Fruit fly (Drosophila melanogaster) whole organism, embryonic: ENCODE data around the gene CG31817.

ENCODE experiments used
- Abd-B ChIP-seq: fragments of 200-800 bp; sonication (Bioruptor generic); optimal IDR thresholded peaks from 2 replicates; lab custom pipeline; 2018; ENCODE audit warnings: missing biosample characterization, mild to moderate bottlenecking, missing genetic modification characterization, moderate library complexity
- B-H1 ChIP-seq: fragments of 200-800 bp; sonication (Bioruptor generic); IDR thresholded peaks from 3 replicates; pipeline ENCODE4 v1.3.6; 2022; ENCODE audit warnings: missing biosample characterization, missing genetic modification characterization
- Bgb ChIP-seq: fragments of 200-800 bp; sonication (Bioruptor generic); IDR thresholded peaks from 2 replicates; pipeline ENCODE4 v1.3.6; 2022; ENCODE audit warnings: missing biosample characterization, missing genetic modification characterization; ENCODE audit not compliant: partially characterized antibody
- C15 ChIP-seq: fragments of 200-800 bp; sonication (Bioruptor generic); IDR thresholded peaks from 3 replicates; pipeline ENCODE4 v1.3.6; 2022; ENCODE audit warnings: missing biosample characterization, missing genetic modification characterization
- CG1024 ChIP-seq: fragments of 200-800 bp; sonication (Bioruptor generic); IDR thresholded peaks from 2 replicates; pipeline ENCODE4 v1.3.6; 2022; ENCODE audit warnings: missing biosample characterization, missing genetic modification characterization
- CG11398 ChIP-seq: fragments of 200-800 bp; sonication (Bioruptor generic); optimal IDR thresholded peaks from 2 replicates; lab custom pipeline; 2016; ENCODE audit warnings: missing biosample characterization, missing genetic modification characterization
- CG11504 ChIP-seq: fragments of 200-800 bp; sonication (Bioruptor generic); optimal IDR thresholded peaks from 3 replicates; lab custom pipeline; 2019; ENCODE audit warnings: missing biosample characterization, mild to moderate bottlenecking, missing genetic modification characterization, moderate library complexity
- CG15073 ChIP-seq: fragments of 200-800 bp; sonication (Bioruptor generic); optimal IDR thresholded peaks from 2 replicates; lab custom pipeline; 2016; ENCODE audit warnings: missing biosample characterization, missing genetic modification characterization
- CG15479 ChIP-seq: fragments of 200-800 bp; sonication (Bioruptor generic); optimal IDR thresholded peaks from 3 replicates; lab custom pipeline; 2019; ENCODE audit warnings: missing biosample characterization, mild to moderate bottlenecking, missing genetic modification characterization, moderate library complexity
- CG17829 ChIP-seq: fragments of 200-800 bp; optimal IDR thresholded peaks from 2 replicates; lab custom pipeline; 2019; ENCODE audit warnings: missing biosample characterization, mild to moderate bottlenecking, missing genetic modification characterization, moderate library complexity
- CG18262 ChIP-seq: fragments of 200-800 bp; optimal IDR thresholded peaks from 3 replicates; lab custom pipeline; 2019; ENCODE audit warnings: missing biosample characterization, mild to moderate bottlenecking, missing genetic modification characterization, moderate library complexity
- CG18476 ChIP-seq: fragments of 200-800 bp; sonication (Bioruptor generic); optimal IDR thresholded peaks from 2 replicates; lab custom pipeline; 2016; ENCODE audit warnings: missing biosample characterization, mild to moderate bottlenecking, missing genetic modification characterization
- CG18599 ChIP-seq: fragments of 200-800 bp; sonication (Bioruptor generic); optimal IDR thresholded peaks from 3 replicates; lab custom pipeline; 2017; ENCODE audit warnings: missing biosample characterization, missing genetic modification characterization, mild to moderate bottlenecking, moderate library complexity, missing genetic modification reagents
- CG2712 ChIP-seq: fragments of 200-800 bp; optimal IDR thresholded peaks from 3 replicates; lab custom pipeline; 2019; ENCODE audit warnings: missing biosample characterization, mild to moderate bottlenecking, missing genetic modification characterization, moderate library complexity
- CG32532 ChIP-seq: fragments of 200-800 bp; sonication (Bioruptor generic); IDR thresholded peaks from 2 replicates; pipeline ENCODE4 v1.3.6; 2022; ENCODE audit warnings: missing biosample characterization, missing genetic modification characterization
- CG6272 ChIP-seq: fragments of 200-800 bp; sonication (Bioruptor generic); IDR thresholded peaks from 2 replicates; pipeline ENCODE4 v1.3.6; 2022; ENCODE audit warnings: missing biosample characterization, missing genetic modification characterization
- CG7556 ChIP-seq: fragments of 200-800 bp; sonication (Bioruptor generic); optimal IDR thresholded peaks from 2 replicates; lab custom pipeline; 2017; ENCODE audit warnings: missing biosample characterization, mild to moderate bottlenecking, missing genetic modification characterization
- CG8281 ChIP-seq: fragments of 200-800 bp; sonication (Bioruptor generic); optimal IDR thresholded peaks from 2 replicates; lab custom pipeline; 2018; ENCODE audit warnings: missing biosample characterization, mild to moderate bottlenecking, missing genetic modification characterization, moderate library complexity
- CG9437 ChIP-seq: fragments of 200-800 bp; sonication (Bioruptor generic); optimal IDR thresholded peaks from 2 replicates; lab custom pipeline; 2018; ENCODE audit warnings: missing biosample characterization, mild to moderate bottlenecking, missing genetic modification characterization
- D ChIP-seq, 2 experiments: fragments of 200-800 bp in 1 of 2; fragments of >200 bp in 1 of 2; sonication (Bioruptor generic) in 1 of 2; optimal IDR thresholded peaks; 2 replicates in 1 of 2; 3 replicates in 1 of 2; lab custom pipeline; 2017; ENCODE audit warnings: mild to moderate bottlenecking in 1 of 2, missing biosample characterization in 1 of 2, missing genetic modification characterization in 1 of 2, missing genetic modification reagents in 1 of 2
- Gug ChIP-seq: fragments of 200-800 bp; sonication (Bioruptor generic); IDR thresholded peaks from 4 replicates; pipeline ENCODE4 v1.3.6; 2022; ENCODE audit warnings: missing biosample characterization, missing genetic modification characterization
- H15 ChIP-seq: fragments of 200-800 bp; sonication (Bioruptor generic); IDR thresholded peaks from 3 replicates; pipeline ENCODE4 v1.3.6; 2022; ENCODE audit warnings: missing biosample characterization, missing genetic modification characterization
- Hand ChIP-seq: fragments of 200-800 bp; sonication (Bioruptor generic); optimal IDR thresholded peaks from 2 replicates; lab custom pipeline; 2017; ENCODE audit warnings: mild to moderate bottlenecking, missing biosample characterization, missing genetic modification reagents, missing genetic modification characterization
- Rfx ChIP-seq: fragments of 200-800 bp; sonication (Bioruptor generic); IDR thresholded peaks from 2 replicates; pipeline ENCODE4 v1.3.6; 2022; ENCODE audit warnings: missing biosample characterization, missing genetic modification characterization
- Rx ChIP-seq: fragments of 200-800 bp; sonication (Bioruptor generic); IDR thresholded peaks from 2 replicates; pipeline ENCODE4 v1.3.6; 2022; ENCODE audit warnings: missing biosample characterization, missing genetic modification characterization
- Spps ChIP-seq: fragments of 200-800 bp; sonication (Bioruptor generic); optimal IDR thresholded peaks from 2 replicates; lab custom pipeline; 2018; ENCODE audit warnings: missing biosample characterization, mild to moderate bottlenecking, missing genetic modification characterization
- Trl ChIP-seq, 3 experiments: fragments of >200 bp in 2 of 3; fragments of 200-800 bp in 1 of 3; sonication (Bioruptor generic) in 1 of 3; optimal IDR thresholded peaks; 2 replicates in 1 of 3; 3 replicates in 2 of 3; lab custom pipeline; 2016 to 2017; ENCODE audit warnings: missing biosample characterization in 1 of 3, missing genetic modification characterization in 1 of 3
- Vsx1 ChIP-seq: fragments of 200-800 bp; sonication (Bioruptor generic); optimal IDR thresholded peaks from 2 replicates; lab custom pipeline; 2017; ENCODE audit warnings: missing biosample characterization, mild to moderate bottlenecking, missing genetic modification characterization, missing genetic modification reagents
- al ChIP-seq: fragments of 200-800 bp; sonication (Bioruptor generic); IDR thresholded peaks from 2 replicates; pipeline ENCODE4 v1.3.6; 2022; ENCODE audit warnings: missing biosample characterization, missing genetic modification characterization
- bsh ChIP-seq, 2 experiments: fragments of 200-800 bp; sonication (Bioruptor generic); optimal IDR thresholded peaks; 2 replicates each; lab custom pipeline; 2017 to 2018; ENCODE audit warnings: mild to moderate bottlenecking in 2 of 2, missing biosample characterization in 2 of 2, missing genetic modification characterization in 2 of 2, moderate library complexity in 1 of 2
- chn ChIP-seq: fragments of 200-800 bp; sonication (Bioruptor generic); optimal IDR thresholded peaks from 2 replicates; lab custom pipeline; 2016; ENCODE audit warnings: missing biosample characterization, missing genetic modification characterization
- crc ChIP-seq: fragments of 200-800 bp; sonication (Bioruptor generic); optimal IDR thresholded peaks from 2 replicates; lab custom pipeline; 2016; ENCODE audit warnings: missing biosample characterization, missing genetic modification characterization
- fu2 ChIP-seq: fragments of 200-800 bp; sonication (Bioruptor generic); optimal IDR thresholded peaks from 2 replicates; lab custom pipeline; 2016; ENCODE audit warnings: missing biosample characterization, missing genetic modification characterization
- gcm ChIP-seq: fragments of 200-800 bp; sonication (Bioruptor generic); optimal IDR thresholded peaks from 2 replicates; lab custom pipeline; 2019; ENCODE audit warnings: missing biosample characterization, mild to moderate bottlenecking, missing genetic modification characterization, moderate library complexity
- gro ChIP-seq: fragments of 200-800 bp; sonication (Bioruptor generic); optimal IDR thresholded peaks from 2 replicates; lab custom pipeline; 2016; ENCODE audit warnings: missing biosample characterization, missing genetic modification characterization
- kah ChIP-seq: fragments of 200-800 bp; sonication (Bioruptor generic); optimal IDR thresholded peaks from 2 replicates; lab custom pipeline; 2018; ENCODE audit warnings: missing biosample characterization, mild to moderate bottlenecking, missing genetic modification characterization
- ken ChIP-seq: fragments of 200-800 bp; sonication (Bioruptor generic); IDR thresholded peaks from 3 replicates; pipeline ENCODE4 v1.3.6; 2022; ENCODE audit warnings: missing biosample characterization, missing genetic modification characterization
- lola ChIP-seq, 3 experiments: fragments of >200 bp in 2 of 3; fragments of 200-800 bp in 1 of 3; sonication (Bioruptor generic) in 1 of 3; optimal IDR thresholded peaks; 2 replicates each; lab custom pipeline; 2017 to 2019; ENCODE audit warnings: missing biosample characterization in 3 of 3, missing genetic modification characterization in 3 of 3, mild to moderate bottlenecking in 1 of 3, moderate library complexity in 1 of 3
- mld ChIP-seq: fragments of 200-800 bp; sonication (Bioruptor generic); IDR thresholded peaks from 3 replicates; pipeline ENCODE4 v1.3.6; 2022; ENCODE audit warnings: missing biosample characterization, missing genetic modification characterization; ENCODE audit not compliant: partially characterized antibody
- nmo ChIP-seq: fragments of 200-800 bp; sonication (Bioruptor generic); optimal IDR thresholded peaks from 2 replicates; lab custom pipeline; 2018; ENCODE audit warnings: missing biosample characterization, mild to moderate bottlenecking, missing genetic modification characterization, moderate library complexity
- ro ChIP-seq: fragments of 200-800 bp; sonication (Bioruptor generic); IDR thresholded peaks from 2 replicates; pipeline ENCODE4 v1.3.6; 2022; ENCODE audit warnings: missing biosample characterization, missing genetic modification characterization
- tll ChIP-seq, 2 experiments: fragments of 200-800 bp in 1 of 2; fragments of >200 bp in 1 of 2; sonication (Bioruptor generic) in 1 of 2; optimal IDR thresholded peaks; 2 replicates each; lab custom pipeline; 2017 to 2019; ENCODE audit warnings: missing biosample characterization in 2 of 2, missing genetic modification characterization in 2 of 2, mild to moderate bottlenecking in 1 of 2, moderate library complexity in 1 of 2
- toy ChIP-seq: fragments of 200-800 bp; sonication (Bioruptor generic); IDR thresholded peaks from 2 replicates; pipeline ENCODE4 v1.3.6; 2022; ENCODE audit warnings: missing biosample characterization, missing genetic modification characterization
- trem ChIP-seq: fragments of 200-800 bp; optimal IDR thresholded peaks from 3 replicates; lab custom pipeline; 2019; ENCODE audit warnings: missing biosample characterization, mild to moderate bottlenecking, missing genetic modification characterization, moderate library complexity
- tx ChIP-seq: fragments of 200-800 bp; sonication (Bioruptor generic); optimal IDR thresholded peaks from 2 replicates; lab custom pipeline; 2016; ENCODE audit warnings: missing biosample characterization, missing genetic modification characterization
- usp ChIP-seq: fragments of >200 bp; optimal IDR thresholded peaks from 2 replicates; lab custom pipeline; 2017; ENCODE audit warnings: missing biosample characterization, missing genetic modification characterization
- zen2 ChIP-seq: fragments of 200-800 bp; sonication (Bioruptor generic); IDR thresholded peaks from 3 replicates; pipeline ENCODE4 v1.3.6; 2022; ENCODE audit warnings: missing biosample characterization, missing genetic modification characterization; ENCODE audit not compliant: partially characterized antibody
- zfh1 ChIP-seq: fragments of 200-800 bp; sonication (Bioruptor generic); IDR thresholded peaks from 3 replicates; pipeline ENCODE4 v1.3.6; 2022; ENCODE audit warnings: missing biosample characterization, missing genetic modification characterization

CG31817 gene

DNA sequence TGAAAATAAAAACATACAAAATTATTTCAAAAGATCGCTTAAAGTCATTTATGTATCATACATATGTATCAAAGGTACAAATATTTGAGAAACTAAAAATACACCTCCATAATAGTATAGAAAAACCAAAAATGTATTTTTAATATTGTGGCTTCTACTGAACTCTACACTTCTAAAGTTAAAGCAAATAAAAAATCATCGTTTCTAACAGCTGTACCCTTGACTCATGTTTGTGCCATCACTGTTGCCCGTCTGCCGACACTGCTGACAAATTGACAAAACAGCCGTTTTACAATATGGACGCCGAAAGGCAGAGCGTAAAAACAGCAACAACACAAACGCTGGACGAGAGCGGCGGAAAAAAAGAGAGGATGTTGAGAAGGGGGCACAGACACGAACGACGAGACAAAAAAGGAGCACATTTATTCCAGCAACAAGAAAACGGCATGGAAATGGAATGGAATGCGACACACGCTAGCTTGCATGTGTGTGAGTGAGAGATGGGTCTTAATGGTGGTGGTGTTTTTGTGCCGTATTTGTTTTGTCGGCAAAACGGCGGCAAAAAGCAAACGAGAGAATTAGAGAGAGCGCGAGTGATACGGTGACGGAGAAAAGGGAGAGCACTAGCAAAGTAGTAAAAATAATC is 51.2 kb downstream of the CG31817 start (continued):
- TF ChIP-seq Bgb (GFP tag; lab: Robert Waterston, UW) (no peak), Trl (optimal IDR thresholded peaks at IDR 0.05; lab: Kevin White, UChicago) (peak; percentile 83 to 93), Trl (GFP tag; optimal IDR thresholded peaks at IDR 0.05; lab: Kevin White, UChicago) (peak; percentile 27), lola (GFP tag; optimal IDR thresholded peaks at IDR 0.05; lab: Kevin White, UChicago) (peak in 1 of 3 experiments; percentile 78), H15 (GFP tag; lab: Robert Waterston, UW) (no peak), gro (GFP tag; lab: Kevin White, UChicago) (peak; percentile 69), kah (GFP tag; lab: Kevin White, UChicago) (peak; percentile 14), ken (GFP tag; lab: Robert Waterston, UW) (no peak), bsh (GFP tag; optimal IDR thresholded peaks at IDR 0.05; lab: Kevin White, UChicago) (peak; percentile 31 to 82), tll (GFP tag; optimal IDR thresholded peaks at IDR 0.05; lab: Kevin White, UChicago) (peak in 1 of 2 experiments; percentile 60), crc (GFP tag; lab: Kevin White, UChicago) (peak; percentile 69), CG6272 (GFP tag; lab: Robert Waterston, UW) (peak; percentile 72), Spps (peak; percentile 77), CG11398 (GFP tag; lab: Kevin White, UChicago) (peak; percentile 64), tx (peak; percentile 82), CG9437 (GFP tag; lab: Kevin White, UChicago) (peak; percentile 56), D (optimal IDR thresholded peaks at IDR 0.05; lab: Kevin White, UChicago) (no peak), D (GFP tag; optimal IDR thresholded peaks at IDR 0.05; lab: Kevin White, UChicago) (peak; percentile 72), B-H1 (no peak), ro (GFP tag; lab: Robert Waterston, UW) (no peak), Gug (GFP tag; lab: Robert Waterston, UW) (peak; percentile 91), Vsx1 (GFP tag; lab: Kevin White, UChicago) (peak; percentile 54), trem (peak; percentile 79), CG17829 (peak; percentile 86), CG8281 (tag; lab: Kevin White, UChicago) (peak; percentile 94), CG1024 (GFP tag; lab: Robert Waterston, UW) (no peak), CG18476 (GFP tag; lab: Kevin White, UChicago) (peak; percentile 78), zen2 (GFP tag; lab: Robert Waterston, UW) (no peak), toy (GFP tag; lab: Robert Waterston, UW) (no peak), fu2 (peak; percentile 79), chn (GFP tag; lab: Kevin White, UChicago) (peak; percentile 68), CG32532 (GFP tag; lab: Robert Waterston, UW) (no peak), zfh1 (GFP tag; lab: Robert Waterston, UW) (no peak), CG15479 (GFP tag; lab: Kevin White, UChicago) (peak; percentile 90), CG2712 (tag; lab: Kevin White, UChicago) (peak; percentile 90), al (GFP tag; lab: Robert Waterston, UW) (no peak), CG18599 (peak; percentile 87), CG15073 (GFP tag; lab: Kevin White, UChicago) (peak; percentile 98), Abd-B (peak; percentile 54), CG11504 (peak; percentile 87), mld (no peak), nmo (GFP tag; lab: Kevin White, UChicago) (peak; percentile 83), Hand (GFP tag; lab: Kevin White, UChicago) (peak; percentile 63), Rx (GFP tag; lab: Robert Waterston, UW) (no peak), C15 (GFP tag; lab: Robert Waterston, UW) (no peak), CG18262 (tag; lab: Kevin White, UChicago) (peak; percentile 91), Rfx (GFP tag; lab: Robert Waterston, UW) (no peak), gcm (GFP tag; lab: Kevin White, UChicago) (peak; percentile 78), CG7556 (GFP tag; lab: Kevin White, UChicago) (peak; percentile 81), usp (GFP tag; lab: Kevin White, UChicago) (no peak)
